Worm (Caenorhabditis elegans) whole organism, early embryonic: Measurements from ENCODE around the gene urm-1.

ENCODE experiments used
- B0310.2 ChIP-seq: sonication (generic microtip); optimal IDR thresholded peaks from 2 replicates; lab custom pipeline; 2016; ENCODE audit warnings: mild to moderate bottlenecking, missing genetic modification characterization, missing compliant biosample characterization
- F13C5.2 ChIP-seq: sonication (generic microtip); optimal IDR thresholded peaks from 2 replicates; lab custom pipeline; 2017; ENCODE audit warnings: mild to moderate bottlenecking, missing genetic modification characterization, inconsistent platforms, missing compliant biosample characterization
- aly-1 ChIP-seq: sonication (generic microtip); optimal IDR thresholded peaks from 2 replicates; lab custom pipeline; 2016; ENCODE audit warnings: missing genetic modification characterization, missing compliant biosample characterization
- ama-1 ChIP-seq: fragments of 150-350 bp; optimal IDR thresholded peaks from 2 replicates; lab custom pipeline; 2014
- ceh-13 ChIP-seq: fragments of 200-800 bp; sonication (Bioruptor generic); optimal IDR thresholded peaks from 2 replicates; lab custom pipeline; 2018; ENCODE audit warnings: mild to moderate bottlenecking, missing genetic modification characterization, missing compliant biosample characterization
- ets-7 ChIP-seq: sonication (generic microtip); optimal IDR thresholded peaks from 2 replicates; lab custom pipeline; 2016; ENCODE audit warnings: missing genotype, missing genetic modification characterization, missing compliant biosample characterization
- flt-1 ChIP-seq: fragments of 200-800 bp; sonication (Bioruptor generic); IDR thresholded peaks from 2 replicates; pipeline ENCODE4 v1.3.6; 2022; ENCODE audit warnings: missing genetic modification characterization, missing compliant biosample characterization
- hmg-4 ChIP-seq: fragments of 200-800 bp; sonication (Bioruptor generic); optimal IDR thresholded peaks from 2 replicates; lab custom pipeline; 2018; ENCODE audit warnings: mild to moderate bottlenecking, missing genetic modification characterization, missing compliant biosample characterization
- hnd-1 ChIP-seq: sonication (generic microtip); optimal IDR thresholded peaks from 2 replicates; lab custom pipeline; 2016; ENCODE audit warnings: missing genetic modification characterization, missing compliant biosample characterization
- scrt-1 ChIP-seq: fragments of 200-800 bp; sonication (Bioruptor generic); IDR thresholded peaks from 2 replicates; pipeline ENCODE4 v1.3.6; 2022; ENCODE audit warnings: missing genetic modification characterization, missing compliant biosample characterization
- sea-1 ChIP-seq: fragments of 200-800 bp; sonication (Bioruptor generic); conservative IDR thresholded peaks from 2 replicates; pipeline ENCODE4 v1.3.6; 2022; ENCODE audit warnings: missing genetic modification characterization, missing compliant biosample characterization
- tbx-11 ChIP-seq: fragments of 200-800 bp; sonication (Bioruptor generic); IDR thresholded peaks from 2 replicates; pipeline ENCODE4 v1.3.6; 2022; ENCODE audit warnings: missing genetic modification characterization, missing compliant biosample characterization
- tbx-37 ChIP-seq: fragments of 200-800 bp; sonication (Bioruptor generic); conservative IDR thresholded peaks from 2 replicates; pipeline ENCODE4 v1.3.6; 2022; ENCODE audit warnings: missing genetic modification reagents, missing genetic modification characterization, missing compliant biosample characterization

DNA sequence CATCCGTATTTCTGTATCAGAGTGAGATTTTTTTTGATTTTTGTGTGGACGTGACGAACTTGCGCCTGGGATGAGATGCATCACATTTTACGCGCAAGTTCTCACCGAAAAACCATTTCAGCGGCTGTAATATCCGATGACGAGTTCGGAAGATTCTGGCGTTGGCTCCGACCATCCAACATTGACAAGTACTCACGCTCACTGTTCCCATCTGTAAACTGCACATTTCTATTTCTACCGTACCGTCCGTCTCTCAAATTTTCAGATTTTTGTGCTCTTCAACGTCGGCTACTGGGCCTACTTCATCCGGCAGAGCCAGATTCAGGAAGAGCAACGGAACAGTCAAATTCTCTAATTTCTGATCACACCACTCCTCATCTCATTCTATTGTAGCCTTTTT is 22.2 kb downstream of the urm-1 start:
- TF ChIP-seq hmg-4 (GFP tag; lab: Kevin White, UChicago) (no peak), sea-1 (GFP tag; lab: Robert Waterston, UW) (no peak), flt-1 (GFP tag; lab: Robert Waterston, UW) (no peak), ama-1 (lab: Kevin White, UChicago) (no peak), ceh-13 (GFP tag; lab: Kevin White, UChicago) (no peak), tbx-11 (GFP tag; lab: Robert Waterston, UW) (no peak), ets-7 (tag; lab: Kevin White, UChicago) (no peak), hnd-1 (tag; lab: Kevin White, UChicago) (no peak), aly-1 (tag; lab: Kevin White, UChicago) (no peak), B0310.2 (tag; lab: Kevin White, UChicago) (no peak), tbx-37 (no peak), scrt-1 (no peak), F13C5.2 (tag; lab: Kevin White, UChicago) (no peak)
